Worm (Caenorhabditis elegans): ENCODE results near the gene F49E12.8.

- TF ChIP-seq unc-62 (GFP tag; optimal IDR thresholded peaks at IDR 0.05) (no peak), nhr-76 (tag; optimal IDR thresholded peaks at IDR 0.05) (no peak), ztf-11 (tag; optimal IDR thresholded peaks at IDR 0.05) (no peak), snpc-4 (tag; optimal IDR thresholded peaks at IDR 0.05) (no peak), mab-5 (tag; optimal IDR thresholded peaks at IDR 0.05) (no peak), lsy-2 (tag; optimal IDR thresholded peaks at IDR 0.05) (no peak), pha-4 (tag; optimal IDR thresholded peaks at IDR 0.05) (no peak), M03D4.4 (tag; optimal IDR thresholded peaks at IDR 0.05) (no peak), mep-1 (tag; optimal IDR thresholded peaks at IDR 0.05) (no peak), nhr-12 (tag; optimal IDR thresholded peaks at IDR 0.05) (no peak), ces-1 (GFP tag; optimal IDR thresholded peaks at IDR 0.05) (no peak), ham-2 (GFP tag; optimal IDR thresholded peaks at IDR 0.05) (no peak)
Observed at ce11 chrII:8404748-8405147, 10.6 kb upstream of the F49E12.8 start, which contains the start of gene skpo-1.
